Fruit fly (Drosophila melanogaster) whole organism, prepupa: ENCODE data around the gene CG1503.

ENCODE experiments used
- CG11902 ChIP-seq: fragments of 200-800 bp; sonication (Bioruptor generic); optimal IDR thresholded peaks from 3 replicates; lab custom pipeline; 2016; ENCODE audit warnings: missing biosample characterization, missing genetic modification characterization
- CG6163 ChIP-seq: fragments of 200-800 bp; sonication (Bioruptor generic); IDR thresholded peaks from 3 replicates; pipeline ENCODE4 v1.3.6; 2022; ENCODE audit warnings: missing biosample characterization, missing genetic modification characterization
- Eip93F ChIP-seq: fragments of 200-800 bp; sonication (Bioruptor generic); optimal IDR thresholded peaks from 2 replicates; lab custom pipeline; 2016; ENCODE audit warnings: missing biosample characterization, mild to moderate bottlenecking, missing genetic modification characterization
- Lpt ChIP-seq: fragments of 200-800 bp; sonication (Bioruptor generic); optimal IDR thresholded peaks from 3 replicates; lab custom pipeline; 2016; ENCODE audit warnings: missing biosample characterization, missing genetic modification characterization
- OdsH ChIP-seq: fragments of 200-800 bp; sonication (Bioruptor generic); optimal IDR thresholded peaks from 3 replicates; lab custom pipeline; 2016; ENCODE audit warnings: missing biosample characterization, missing genetic modification characterization
- Sox15 ChIP-seq: fragments of 200-800 bp; sonication (Bioruptor generic); optimal IDR thresholded peaks from 3 replicates; lab custom pipeline; 2016; ENCODE audit warnings: missing biosample characterization, missing genetic modification characterization
- dac ChIP-seq: fragments of 200-800 bp; sonication (Bioruptor generic); optimal IDR thresholded peaks from 2 replicates; lab custom pipeline; 2017; ENCODE audit warnings: missing biosample characterization, mild to moderate bottlenecking, missing genetic modification characterization
- fd59A ChIP-seq: fragments of 200-800 bp; sonication (Bioruptor generic); optimal IDR thresholded peaks from 2 replicates; lab custom pipeline; 2017; ENCODE audit warnings: missing biosample characterization, mild to moderate bottlenecking, missing genetic modification characterization, missing genetic modification reagents
- pdm3 ChIP-seq: fragments of 200-800 bp; sonication (Bioruptor generic); optimal IDR thresholded peaks from 3 replicates; lab custom pipeline; 2016; ENCODE audit warnings: missing biosample characterization, missing genetic modification characterization
- vri ChIP-seq: fragments of 200-800 bp; sonication (Bioruptor generic); optimal IDR thresholded peaks from 3 replicates; lab custom pipeline; 2016; ENCODE audit warnings: missing biosample characterization, mild to moderate bottlenecking, missing genetic modification characterization

DNA sequence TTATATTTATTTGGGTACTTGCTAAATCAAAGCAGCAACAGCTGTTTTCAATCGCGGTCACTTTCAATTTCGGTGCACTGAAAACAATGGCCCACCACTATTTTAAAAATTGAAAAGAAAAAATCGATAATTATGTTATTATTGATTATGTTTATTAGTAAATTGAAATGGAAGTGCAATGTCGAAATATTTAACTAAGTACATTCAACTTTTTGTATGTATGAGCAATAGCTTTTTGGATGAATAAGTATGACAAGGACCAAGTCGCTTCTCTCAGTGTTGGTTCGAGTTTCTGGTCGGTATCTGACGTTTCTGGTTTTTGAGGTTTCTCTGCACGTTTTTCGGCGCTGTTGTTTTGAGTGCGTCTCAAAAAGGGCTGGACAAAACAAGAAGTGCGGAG, 18.0 kb upstream of the CG1503 start:
- peak; percentile 52 for TF ChIP-seq Lpt (GFP tag; lab: Kevin White, UChicago)
- peak; percentile 64 for TF ChIP-seq fd59A
- TF ChIP-seq Sox15: peak; percentile 81
- TF ChIP-seq CG6163: peak; percentile 82
- peak; percentile 76 for TF ChIP-seq vri (GFP tag; lab: Kevin White, UChicago)
- TF ChIP-seq Eip93F (GFP tag; lab: Kevin White, UChicago): peak; percentile 46
- TF ChIP-seq OdsH (GFP tag; lab: Kevin White, UChicago): peak; percentile 86
- TF ChIP-seq dac (GFP tag; lab: Kevin White, UChicago): peak; percentile 39
- TF ChIP-seq CG11902 (GFP tag; lab: Kevin White, UChicago): peak; percentile 77
- peak; percentile 83 for TF ChIP-seq pdm3 (GFP tag; lab: Kevin White, UChicago)
